Fruit fly (Drosophila melanogaster): ENCODE data around the gene CG4678.

Gene CG4678

DNA sequence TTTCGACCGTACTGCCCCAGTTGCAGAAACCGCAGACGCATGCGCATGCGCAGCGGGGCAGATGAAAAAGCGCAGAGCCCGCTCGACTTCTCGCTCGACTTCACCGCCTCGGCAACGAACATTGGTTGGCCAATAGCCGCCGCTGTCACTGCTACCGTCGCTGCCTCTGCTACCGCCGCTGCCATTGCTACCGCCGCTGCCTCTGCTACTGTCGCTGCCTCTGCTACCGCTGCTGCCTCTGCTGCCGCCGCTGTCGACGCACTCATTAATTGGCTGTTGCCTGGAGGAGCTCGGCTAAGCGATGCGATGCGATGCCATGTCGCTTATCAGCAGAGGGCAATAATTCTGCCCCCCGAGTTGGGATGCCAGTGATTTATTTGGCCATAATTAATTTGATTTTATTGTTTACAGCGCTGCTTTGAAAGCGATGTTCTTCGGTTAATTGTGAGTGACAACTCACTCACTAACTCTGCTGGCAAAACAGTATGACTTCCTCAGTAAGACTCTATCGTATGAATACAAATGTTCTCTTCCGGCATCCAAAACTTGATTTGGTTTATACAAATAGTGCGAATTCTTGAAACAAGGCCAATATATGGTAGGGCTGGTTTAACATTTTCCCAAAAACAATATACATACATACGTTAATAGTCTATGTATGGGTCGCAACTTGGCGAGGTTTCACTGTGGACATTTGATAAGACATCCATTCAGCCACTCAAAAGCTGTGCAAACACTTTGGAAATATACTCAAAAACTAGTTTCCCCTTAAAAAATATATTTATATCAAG, 25.0 kb upstream of the CG4678 start (continued):
- no peak for TF ChIP-seq jing (GFP tag; optimal IDR thresholded peaks at IDR 0.05)
- TF ChIP-seq CG17186 (GFP tag; optimal IDR thresholded peaks at IDR 0.05), result no peak
- TF ChIP-seq CG8281 (tag; optimal IDR thresholded peaks at IDR 0.05), result no peak
- TF ChIP-seq CG7786 (GFP tag; optimal IDR thresholded peaks at IDR 0.05), result peak; percentile 0
- no peak for TF ChIP-seq sna (GFP tag; IDR thresholded peaks at IDR 0.05; ENCODE audit: partially characterized antibody)
- no peak for TF ChIP-seq Trl (optimal IDR thresholded peaks at IDR 0.05)
- TF ChIP-seq Trl (GFP tag; optimal IDR thresholded peaks at IDR 0.05), result no peak
- TF ChIP-seq gsb-n (tag; optimal IDR thresholded peaks at IDR 0.05), result no peak
- TF ChIP-seq Gsc (GFP tag; IDR thresholded peaks at IDR 0.05), result no peak
- TF ChIP-seq CG18011 (GFP tag; optimal IDR thresholded peaks at IDR 0.05), result no peak
- no peak for TF ChIP-seq nau (GFP tag; optimal IDR thresholded peaks at IDR 0.05)
- TF ChIP-seq ATbp (GFP tag; optimal IDR thresholded peaks at IDR 0.05), result peak; percentile 7
- TF ChIP-seq chn (GFP tag; optimal IDR thresholded peaks at IDR 0.05), result no peak
- no peak for TF ChIP-seq Atf3 (GFP tag; optimal IDR thresholded peaks at IDR 0.05)
- no peak for TF ChIP-seq Stat92E (GFP tag; optimal IDR thresholded peaks at IDR 0.05)
- TF ChIP-seq dmrt11E (tag; optimal IDR thresholded peaks at IDR 0.05), result no peak
- TF ChIP-seq Doc3 (GFP tag; IDR thresholded peaks at IDR 0.05; ENCODE audit: partially characterized antibody), result no peak
- TF ChIP-seq CG18764 (GFP tag; optimal IDR thresholded peaks at IDR 0.05), result no peak
- no peak for TF ChIP-seq E2f2 (GFP tag; IDR thresholded peaks at IDR 0.05)
- no peak for TF ChIP-seq tin (GFP tag; optimal IDR thresholded peaks at IDR 0.05)
- no peak for TF ChIP-seq dan (GFP tag; IDR thresholded peaks at IDR 0.05)
- no peak for TF ChIP-seq Awh (GFP tag; IDR thresholded peaks at IDR 0.05)
- no peak for TF ChIP-seq Hsf (GFP tag; optimal IDR thresholded peaks at IDR 0.05)
- no peak for TF ChIP-seq Usf (GFP tag; optimal IDR thresholded peaks at IDR 0.05)
- TF ChIP-seq CG7963 (GFP tag; IDR thresholded peaks at IDR 0.05; ENCODE audit: partially characterized antibody), result no peak
- TF ChIP-seq CG12391 (tag; optimal IDR thresholded peaks at IDR 0.05), result peak; percentile 20
- TF ChIP-seq CG7271 (tag; optimal IDR thresholded peaks at IDR 0.05), result no peak
- no peak for TF ChIP-seq tx (GFP tag; optimal IDR thresholded peaks at IDR 0.05)
- TF ChIP-seq CG14014 (GFP tag; IDR thresholded peaks at IDR 0.05), result no peak
- peak; percentile 3 for TF ChIP-seq shn (GFP tag; optimal IDR thresholded peaks at IDR 0.05)
- TF ChIP-seq az2 (GFP tag; optimal IDR thresholded peaks at IDR 0.05), result peak; percentile 4
- no peak for TF ChIP-seq CG2116 (GFP tag; optimal IDR thresholded peaks at IDR 0.05)
- no peak for TF ChIP-seq HLH4C (GFP tag; IDR thresholded peaks at IDR 0.05; ENCODE audit: partially characterized antibody)
- no peak for TF ChIP-seq amos (GFP tag; IDR thresholded peaks at IDR 0.05; ENCODE audit: partially characterized antibody)
- no peak for TF ChIP-seq Dbx (GFP tag; IDR thresholded peaks at IDR 0.05)
- no peak for TF ChIP-seq luna (GFP tag; optimal IDR thresholded peaks at IDR 0.05)
- TF ChIP-seq Bgb (GFP tag; IDR thresholded peaks at IDR 0.05; ENCODE audit: partially characterized antibody), result no peak
- TF ChIP-seq en (GFP tag; optimal IDR thresholded peaks at IDR 0.05), result no peak
- no peak for TF ChIP-seq tio (GFP tag; optimal IDR thresholded peaks at IDR 0.05)
- 0 out of 3 replicates have a peak, but pooled peaks have one; percentile 36 for TF ChIP-seq CG2889 (GFP tag; IDR thresholded peaks at IDR 0.05)
- TF ChIP-seq sug (tag; optimal IDR thresholded peaks at IDR 0.05), result peak; percentile 38
- TF ChIP-seq CG4707 (GFP tag; optimal IDR thresholded peaks at IDR 0.05), result no peak
- TF ChIP-seq mld (GFP tag; IDR thresholded peaks at IDR 0.05; ENCODE audit: partially characterized antibody), result no peak
- TF ChIP-seq ems (GFP tag; optimal IDR thresholded peaks at IDR 0.05), result no peak
- TF ChIP-seq PHDP (tag; optimal IDR thresholded peaks at IDR 0.05), result peak; percentile 41
- TF ChIP-seq tap (tag; optimal IDR thresholded peaks at IDR 0.05), result no peak
- no peak for TF ChIP-seq CG1024 (GFP tag; IDR thresholded peaks at IDR 0.05)
- TF ChIP-seq ranshi (GFP tag; IDR thresholded peaks at IDR 0.05), result peak; percentile 32; the same call in 1 of the 2 replicates
- TF ChIP-seq otp (GFP tag; IDR thresholded peaks at IDR 0.05), result no peak
- no peak for TF ChIP-seq CG32767 (GFP tag; IDR thresholded peaks at IDR 0.05)
